Worm (Caenorhabditis elegans) whole organism, L4/young adult: ENCODE data around the gene letm-1.

ENCODE experiments used
- W03F9.2 ChIP-seq: fragments of 150-350 bp; optimal IDR thresholded peaks from 2 replicates; lab custom pipeline; 2014; ENCODE audit warnings: missing biosample characterization, missing genetic modification characterization
- dao-5 ChIP-seq: sonication (generic microtip); optimal IDR thresholded peaks from 2 replicates; lab custom pipeline; 2016; ENCODE audit warnings: missing genotype, missing genetic modification characterization, moderate library complexity, missing compliant biosample characterization
- him-1 ChIP-seq: sonication (generic microtip); optimal IDR thresholded peaks from 2 replicates; lab custom pipeline; 2016; ENCODE audit warnings: missing genotype, missing genetic modification reagents, missing genetic modification characterization, missing compliant biosample characterization

letm-1 gene

ce11 chrV:13660660-13661325 is at the start of gene letm-1:
letm-1 (plus strand) TSS chrV:13661257.
- TF ChIP-seq him-1 (tag; lab: Kevin White, UChicago) (no peak), W03F9.2 (tag; lab: Kevin White, UChicago) (no peak), dao-5 (no peak)

ce11 chrV:13611782-13612181 is 49.3 kb upstream of the letm-1 start, which contains the start of gene spig-9:
spig-9 (minus strand) TSS chrV:13611882.
- no peak for TF ChIP-seq dao-5
- TF ChIP-seq W03F9.2 (tag; lab: Kevin White, UChicago), result no peak
- TF ChIP-seq him-1 (tag; lab: Kevin White, UChicago), result no peak

DNA sequence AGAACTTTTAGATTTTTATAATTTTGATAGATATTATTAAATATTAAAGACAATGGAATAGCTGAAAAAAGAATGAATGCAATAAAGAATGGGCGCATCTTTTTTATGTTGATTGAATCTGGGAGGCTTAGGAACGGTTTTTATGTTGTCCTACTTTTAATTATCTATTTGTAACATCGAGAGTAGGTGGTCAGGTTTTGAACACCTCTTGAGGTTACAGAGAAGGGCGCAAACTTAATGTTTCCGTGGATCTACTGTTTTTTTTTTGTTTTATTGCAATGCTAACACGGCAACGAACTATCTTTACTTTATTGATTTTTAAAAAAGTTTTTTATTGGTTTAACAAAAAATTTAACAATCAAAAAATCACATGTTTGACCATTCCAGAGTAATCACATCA is 47.2 kb upstream of the letm-1 start, which contains the start of gene F53F4.7:
F53F4.7 (minus strand) TSS at position 101 of the 400 bp plus-strand sequence.
- TF ChIP-seq dao-5, result no peak
- TF ChIP-seq him-1 (tag; lab: Kevin White, UChicago), result no peak
- TF ChIP-seq W03F9.2 (tag; lab: Kevin White, UChicago), result no peak

ce11 chrV:13619752-13620151 is 41.3 kb upstream of the letm-1 start, which contains the start of gene srd-11:
srd-11 (minus strand) TSS chrV:13619852.
- TF ChIP-seq dao-5 (no peak), him-1 (tag; lab: Kevin White, UChicago) (no peak), W03F9.2 (tag; lab: Kevin White, UChicago) (no peak)

DNA sequence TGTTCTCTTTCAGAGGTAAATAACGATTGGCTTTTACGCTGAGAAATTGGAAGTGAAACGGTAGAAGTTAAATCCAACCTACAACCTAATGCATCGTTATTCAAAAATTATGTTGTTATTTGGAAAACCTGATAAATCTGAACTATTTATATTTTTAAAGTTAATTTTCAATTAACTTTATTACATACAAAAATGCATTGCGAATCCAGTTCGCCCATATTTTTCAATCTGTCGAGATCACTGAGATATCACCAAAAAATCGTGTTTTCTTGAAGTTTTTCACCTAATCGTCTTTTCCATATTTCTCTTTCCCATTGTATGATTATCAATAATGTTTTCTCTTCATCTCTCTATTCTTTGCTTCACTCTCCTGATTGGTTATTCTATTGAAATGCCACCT is 40.4 kb upstream of the letm-1 start, which contains the start of gene F53F4.15:
F53F4.15 (plus strand) TSS at position 301 of the 400 bp plus-strand sequence.
- TF ChIP-seq him-1 (tag; lab: Kevin White, UChicago) (no peak), W03F9.2 (tag; lab: Kevin White, UChicago) (no peak), dao-5 (no peak)

DNA sequence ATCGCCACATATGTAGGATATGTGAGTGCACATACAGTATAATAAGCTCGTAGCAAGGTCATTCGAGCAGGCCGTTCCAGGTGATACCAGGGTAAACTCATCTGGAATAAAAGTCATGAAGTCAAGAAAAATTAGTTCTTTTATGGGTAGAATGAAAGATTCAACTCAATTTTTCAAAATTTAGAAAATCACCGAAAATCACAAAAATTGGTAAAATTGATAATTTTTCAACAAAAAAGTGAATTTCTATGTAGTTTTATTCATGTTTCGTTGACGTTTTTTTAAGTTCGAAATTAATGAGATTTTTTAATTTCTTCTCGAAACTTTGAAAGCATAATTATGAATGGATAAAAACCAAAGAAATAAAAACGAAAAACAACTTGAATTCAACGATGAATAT is 39.3 kb upstream of the letm-1 start, which contains the start of gene F53F4.16:
F53F4.16 (minus strand) TSS at position 101 of the 400 bp plus-strand sequence.
- no peak for TF ChIP-seq W03F9.2 (tag; lab: Kevin White, UChicago)
- no peak for TF ChIP-seq dao-5
- no peak for TF ChIP-seq him-1 (tag; lab: Kevin White, UChicago)

DNA sequence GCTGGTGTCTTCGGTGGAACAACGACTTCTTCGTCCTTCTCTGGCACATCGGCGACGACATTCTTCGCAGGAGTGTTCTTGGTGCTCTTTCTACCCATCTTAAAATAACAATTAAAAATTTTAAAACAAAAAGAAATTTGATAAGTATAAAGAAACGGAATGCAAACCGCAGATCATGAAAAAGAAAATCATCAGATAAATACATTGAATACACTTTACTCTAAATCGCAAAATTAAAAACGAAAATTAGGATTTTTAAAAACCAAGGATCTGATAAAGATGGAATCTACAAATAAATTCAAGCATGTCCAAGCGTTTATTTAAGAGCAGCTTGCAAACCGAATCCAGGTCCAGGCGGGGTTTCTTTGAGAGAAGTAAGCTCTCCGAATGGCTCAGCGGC is 36.6 kb upstream of the letm-1 start, which contains the start of gene F53F4.11:
F53F4.11 (minus strand) TSS at position 101 of the 400 bp plus-strand sequence.
- TF ChIP-seq dao-5 (no peak), him-1 (tag; lab: Kevin White, UChicago) (no peak), W03F9.2 (tag; lab: Kevin White, UChicago) (no peak)

ce11 chrV:13625517-13626097 is 35.5 kb upstream of the letm-1 start, which contains the start of the genes nduv-2 and F53F4.12:
nduv-2 (minus strand) TSS chrV:13625567.
F53F4.12 (plus strand) TSS chrV:13626047.
- TF ChIP-seq dao-5 (no peak), him-1 (tag; lab: Kevin White, UChicago) (no peak), W03F9.2 (tag; lab: Kevin White, UChicago) (no peak)

DNA sequence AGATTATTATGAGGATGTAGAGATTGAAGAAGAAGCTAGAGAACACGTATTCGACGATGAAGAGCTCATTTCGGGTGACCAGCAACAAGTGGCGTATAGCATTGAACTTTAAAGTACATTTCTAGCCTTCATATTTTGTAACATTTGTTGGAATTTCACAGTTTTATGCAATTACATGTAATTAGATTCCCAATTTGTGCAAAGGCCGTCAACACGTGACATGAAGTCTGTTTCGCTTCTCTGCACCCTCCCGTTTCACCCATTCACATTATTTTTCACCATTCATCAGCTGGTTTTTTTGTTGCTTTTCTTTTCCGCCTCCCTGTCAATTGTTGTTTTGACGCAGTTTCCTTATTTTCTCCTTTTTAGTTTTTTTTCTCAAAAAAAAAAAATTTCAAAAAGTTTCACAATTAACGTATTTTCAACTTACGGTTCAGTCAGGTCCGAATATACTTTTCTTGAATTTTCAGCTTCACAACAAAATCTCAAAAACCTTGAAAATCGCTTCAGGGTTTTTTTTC is 33.9 kb upstream of the letm-1 start, which contains the start of gene sde-2:
sde-2 (plus strand) TSS at position 471 of the 521 bp plus-strand sequence.
- TF ChIP-seq him-1 (tag; lab: Kevin White, UChicago), result no peak
- TF ChIP-seq dao-5, result no peak
- TF ChIP-seq W03F9.2 (tag; lab: Kevin White, UChicago), result no peak

- no peak for TF ChIP-seq dao-5
- no peak for TF ChIP-seq W03F9.2 (tag; lab: Kevin White, UChicago)
- no peak for TF ChIP-seq him-1 (tag; lab: Kevin White, UChicago)
Measured at ce11 chrV:13634149-13634548, 26.9 kb upstream of the letm-1 start, which contains the start of gene H37A05.2. H37A05.2 (minus strand) TSS chrV:13634249.

DNA sequence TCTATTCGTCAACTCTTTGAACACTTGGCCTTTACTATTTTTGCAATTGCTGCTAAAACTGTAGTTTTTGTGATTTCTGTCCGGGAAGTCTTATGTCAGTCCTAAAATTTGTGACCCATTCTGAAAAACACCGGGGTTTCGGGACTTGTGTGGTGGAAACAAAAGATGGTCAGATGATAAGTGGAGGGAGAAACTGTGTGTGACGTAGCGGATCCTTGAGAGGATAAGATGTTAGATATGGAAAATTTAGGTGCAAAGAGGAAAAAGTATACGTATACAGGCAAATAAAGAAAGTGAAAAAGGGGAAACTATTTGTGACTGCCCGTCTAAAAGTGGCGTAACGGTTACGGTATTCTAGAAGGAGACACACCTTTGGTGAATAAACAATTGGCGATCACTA is 24.6 kb upstream of the letm-1 start:
- TF ChIP-seq him-1 (tag; lab: Kevin White, UChicago), result no peak
- TF ChIP-seq W03F9.2 (tag; lab: Kevin White, UChicago), result no peak

- TF ChIP-seq W03F9.2 (tag; lab: Kevin White, UChicago), result no peak
- TF ChIP-seq him-1 (tag; lab: Kevin White, UChicago), result no peak
- TF ChIP-seq dao-5, result no peak
Measured at ce11 chrV:13638040-13638439, 23.0 kb upstream of the letm-1 start.

DNA sequence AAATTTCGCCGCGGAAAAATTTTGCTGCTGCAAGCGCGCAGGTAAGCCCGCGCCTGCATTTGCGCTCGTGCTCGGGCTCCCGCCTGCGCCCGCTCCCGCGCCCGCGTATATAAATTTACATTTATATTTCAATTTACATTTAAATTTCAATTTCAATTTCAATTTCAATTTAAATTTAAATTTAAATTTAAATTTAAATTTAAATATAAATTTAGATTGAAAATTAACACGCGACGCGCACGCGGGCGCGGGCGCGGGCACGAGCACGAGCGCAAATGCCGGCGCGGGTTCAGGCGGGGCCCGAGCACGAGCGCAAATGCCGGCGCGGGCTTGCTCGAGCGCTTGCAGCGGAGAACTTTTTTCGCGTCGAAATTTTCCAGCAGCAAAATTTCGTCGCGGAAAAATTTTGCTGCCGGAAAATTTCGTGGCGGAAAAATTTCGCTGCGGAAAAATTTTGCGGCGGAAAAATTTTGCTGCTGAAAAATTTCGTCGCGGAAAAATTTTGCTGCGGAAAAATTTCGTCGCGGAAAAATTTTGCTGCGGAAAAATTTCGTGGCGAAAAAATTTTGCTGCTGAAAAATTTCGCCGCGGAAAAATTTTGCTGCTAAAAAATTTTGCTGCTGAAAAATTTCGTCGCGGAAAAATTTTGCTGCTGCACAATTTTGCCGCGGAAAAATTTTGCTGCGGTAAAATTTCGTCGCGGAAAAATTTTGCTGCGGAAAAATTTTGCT is 15.0 kb upstream of the letm-1 start:
- TF ChIP-seq W03F9.2 (tag; lab: Kevin White, UChicago), result no peak
